Worm (Caenorhabditis elegans): ENCODE results near the gene Y50E8A.6.

Gene Y50E8A.6

DNA sequence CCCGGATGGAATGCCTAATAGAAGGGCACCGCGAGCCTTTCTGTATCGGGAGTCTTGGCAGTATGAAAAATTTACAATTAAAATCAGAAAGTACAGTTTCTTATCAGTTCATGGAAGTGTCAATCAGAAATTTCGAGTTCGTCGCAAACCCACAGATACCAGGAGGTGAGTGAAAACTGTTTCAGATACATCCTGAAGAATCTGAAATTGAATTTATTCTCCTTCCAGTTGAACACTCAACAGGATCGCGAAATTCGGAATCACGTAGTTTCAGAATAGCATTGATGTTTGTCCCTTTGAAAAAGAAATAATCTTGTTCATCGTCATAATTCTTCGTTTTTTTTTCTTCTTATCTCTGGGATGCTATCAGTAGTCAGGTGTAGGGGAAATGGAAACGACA, 25.0 kb downstream of the Y50E8A.6 start, which contains the start of gene fbxa-147:
Gene fbxa-147, plus strand, starts transcription at position 386 of the 400 bp plus-strand sequence.
- TF ChIP-seq unc-55 (GFP tag; optimal IDR thresholded peaks at IDR 0.05): no peak
- TF ChIP-seq ttx-3 (tag; optimal IDR thresholded peaks at IDR 0.05): no peak
- TF ChIP-seq che-1 (tag; optimal IDR thresholded peaks at IDR 0.05): no peak
- no peak for TF ChIP-seq ceh-9 (tag; optimal IDR thresholded peaks at IDR 0.05)
- no peak for TF ChIP-seq ceh-18 (tag; optimal IDR thresholded peaks at IDR 0.05)
- TF ChIP-seq K02D7.2 (tag; optimal IDR thresholded peaks at IDR 0.05): no peak
- no peak for TF ChIP-seq eyg-1 (tag; optimal IDR thresholded peaks at IDR 0.05)
- no peak for TF ChIP-seq hlh-8 (tag; optimal IDR thresholded peaks at IDR 0.05)
- no peak for TF ChIP-seq lin-11 (tag; optimal IDR thresholded peaks at IDR 0.05)
- no peak for TF ChIP-seq ceh-22 (tag; optimal IDR thresholded peaks at IDR 0.05)
- no peak for TF ChIP-seq Y22D7AL.16 (tag; optimal IDR thresholded peaks at IDR 0.05)
- no peak for TF ChIP-seq ceh-48 (tag; optimal IDR thresholded peaks at IDR 0.05)
- no peak for TF ChIP-seq hlh-13 (GFP tag; optimal IDR thresholded peaks at IDR 0.05)
- no peak for TF ChIP-seq sox-2 (GFP tag; IDR thresholded peaks at IDR 0.05)
- TF ChIP-seq T23F11.4 (GFP tag; optimal IDR thresholded peaks at IDR 0.05): no peak
- no peak for TF ChIP-seq ceh-31 (tag; optimal IDR thresholded peaks at IDR 0.05)
- TF ChIP-seq elt-4 (tag; optimal IDR thresholded peaks at IDR 0.05): no peak
- no peak for TF ChIP-seq ceh-14 (tag; optimal IDR thresholded peaks at IDR 0.05)

DNA sequence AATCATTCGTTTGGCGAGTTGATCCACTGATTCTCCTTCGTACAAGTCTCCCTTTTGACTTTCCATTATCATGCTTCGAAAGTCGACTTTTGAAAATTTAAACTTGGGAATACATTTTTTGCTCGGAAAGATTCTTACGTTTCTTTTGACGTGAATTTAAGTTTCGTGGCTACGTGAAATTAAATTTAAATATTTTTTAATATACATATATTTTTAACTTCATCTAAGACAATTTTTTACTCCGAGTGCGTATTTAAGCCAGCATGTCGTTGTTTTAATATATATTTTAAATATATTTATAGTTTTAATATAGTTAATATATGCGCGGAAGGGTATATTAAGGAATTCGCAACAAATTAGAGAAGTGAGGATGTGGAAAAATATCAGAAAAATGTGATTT, 25.5 kb downstream of the Y50E8A.6 start, which contains the start of gene R08A2.2:
Gene R08A2.2, minus strand, starts transcription at position 101 of the 400 bp plus-strand sequence.
- TF ChIP-seq sdc-2 (tag; optimal IDR thresholded peaks at IDR 0.05): no peak

DNA sequence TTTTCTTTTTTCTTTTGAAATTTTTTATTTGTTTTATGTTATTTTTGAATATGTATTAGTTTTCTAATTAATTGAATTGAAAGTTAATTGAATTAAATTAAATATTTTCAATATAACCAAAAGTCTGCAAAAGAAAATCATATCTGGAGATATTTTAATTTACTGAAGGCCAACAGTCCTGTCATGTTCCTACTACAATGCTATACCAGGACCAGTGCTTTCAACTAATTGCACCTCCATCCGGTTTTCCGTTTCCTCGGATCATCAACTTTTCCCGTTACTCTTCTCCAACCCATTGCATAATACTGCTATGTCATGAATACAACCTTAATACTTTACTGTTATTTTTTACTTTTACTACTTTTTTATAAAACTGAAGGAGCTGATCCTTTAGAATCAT, 28.8 kb downstream of the Y50E8A.6 start, which contains the start of gene R08A2.5:
Gene R08A2.5, plus strand, starts transcription at position 301 of the 400 bp plus-strand sequence.
- TF ChIP-seq K09A11.1 (tag; optimal IDR thresholded peaks at IDR 0.05; ENCODE audit: insufficient read depth) (no peak), Y22D7AL.16 (tag; optimal IDR thresholded peaks at IDR 0.05) (no peak), ets-4 (tag; optimal IDR thresholded peaks at IDR 0.05) (no peak), ceh-24 (tag; optimal IDR thresholded peaks at IDR 0.05) (no peak), zip-5 (tag; optimal IDR thresholded peaks at IDR 0.05) (no peak), mec-3 (tag; optimal IDR thresholded peaks at IDR 0.05; ENCODE audit: borderline replicate concordance) (no peak), pqm-1 (tag; optimal IDR thresholded peaks at IDR 0.05) (no peak), odd-2 (tag; optimal IDR thresholded peaks at IDR 0.05) (no peak), elt-2 (tag; optimal IDR thresholded peaks at IDR 0.05) (no peak), ceh-2 (tag; optimal IDR thresholded peaks at IDR 0.05) (no peak), nhr-11 (tag; optimal IDR thresholded peaks at IDR 0.05) (no peak), C08G9.2 (tag; optimal IDR thresholded peaks at IDR 0.05) (no peak)

DNA sequence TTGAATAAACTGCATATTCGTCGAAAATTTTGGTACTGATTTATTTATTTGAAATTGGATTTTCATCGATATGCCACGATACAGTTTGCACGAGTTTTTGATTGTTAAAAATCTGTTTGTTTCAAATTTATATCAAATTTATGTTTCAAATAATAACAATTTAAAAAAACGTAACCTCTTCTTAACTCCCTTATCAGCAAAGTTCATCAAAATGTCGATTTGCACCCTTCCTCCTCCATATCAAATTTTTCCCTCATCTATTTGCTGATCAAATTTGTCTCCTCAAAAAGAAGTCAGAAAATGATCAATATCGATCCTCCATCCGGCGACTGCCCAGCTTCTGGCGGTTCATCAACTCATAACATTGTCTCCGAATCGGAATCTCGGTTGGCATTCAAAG, 30.1 kb downstream of the Y50E8A.6 start, which contains the start of gene ssp-33:
Gene ssp-33, plus strand, starts transcription at position 301 of the 400 bp plus-strand sequence.
- no peak for TF ChIP-seq pros-1 (tag; optimal IDR thresholded peaks at IDR 0.05)

DNA sequence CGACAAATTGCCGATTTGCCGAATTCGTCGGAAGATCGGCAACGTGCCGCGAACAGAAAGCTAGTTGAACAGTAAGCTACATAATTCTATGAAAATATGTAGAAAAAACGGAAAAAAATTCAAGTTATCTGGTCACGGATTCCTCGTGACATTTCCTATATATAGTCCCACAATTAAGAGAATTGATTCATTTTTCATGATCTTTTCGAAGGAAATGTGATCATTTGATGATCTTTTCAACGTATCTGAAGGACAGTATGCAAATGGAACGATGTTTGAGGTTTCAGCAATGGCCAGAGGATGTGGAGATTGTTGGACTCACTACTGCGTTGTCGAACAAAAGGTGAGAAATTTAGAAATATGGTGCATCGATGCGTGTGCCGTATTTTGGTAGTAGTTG, 33.2 kb downstream of the Y50E8A.6 start, which contains the start of gene R08A2.9:
Gene R08A2.9, plus strand, starts transcription at position 301 of the 400 bp plus-strand sequence.
- no peak for TF ChIP-seq lim-6 (tag; optimal IDR thresholded peaks at IDR 0.05)
- no peak for TF ChIP-seq C38D4.7 (GFP tag; optimal IDR thresholded peaks at IDR 0.05)

DNA sequence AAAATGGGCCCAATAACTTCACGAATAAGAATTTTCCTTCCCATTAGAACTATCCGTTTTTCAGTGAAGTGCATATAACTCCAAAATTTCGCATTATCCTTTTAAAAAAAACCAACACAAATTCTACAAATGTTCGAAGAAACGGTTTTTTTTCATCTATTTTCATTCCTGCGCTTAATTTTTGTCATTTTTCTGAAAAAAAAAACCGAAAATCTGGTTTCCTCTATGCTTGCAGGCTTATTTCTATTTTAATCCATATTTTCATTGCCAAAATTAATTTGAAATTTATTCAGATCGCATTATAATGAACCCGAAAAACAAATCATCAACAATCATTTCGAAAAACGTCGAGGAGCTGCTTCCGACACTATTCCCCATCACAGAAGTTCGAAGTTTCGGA, 42.5 kb downstream of the Y50E8A.6 start, which contains the start of gene set-5:
Gene set-5, plus strand, starts transcription at position 301 of the 400 bp plus-strand sequence.
- TF ChIP-seq fax-1 (tag; optimal IDR thresholded peaks at IDR 0.05): no peak
- no peak for TF ChIP-seq hlh-13 (GFP tag; optimal IDR thresholded peaks at IDR 0.05)
- TF ChIP-seq nfya-1 (tag; optimal IDR thresholded peaks at IDR 0.05): no peak
- TF ChIP-seq nhr-11 (tag; optimal IDR thresholded peaks at IDR 0.05): no peak
- no peak for TF ChIP-seq Y22D7AL.16 (tag; optimal IDR thresholded peaks at IDR 0.05)
